Worm (Caenorhabditis elegans): ENCODE measurements around the gene dhps-1.
A peak's percentile ranks its signal among the peaks of the same experiment; 100 is the strongest.

dhps-1 gene

DNA sequence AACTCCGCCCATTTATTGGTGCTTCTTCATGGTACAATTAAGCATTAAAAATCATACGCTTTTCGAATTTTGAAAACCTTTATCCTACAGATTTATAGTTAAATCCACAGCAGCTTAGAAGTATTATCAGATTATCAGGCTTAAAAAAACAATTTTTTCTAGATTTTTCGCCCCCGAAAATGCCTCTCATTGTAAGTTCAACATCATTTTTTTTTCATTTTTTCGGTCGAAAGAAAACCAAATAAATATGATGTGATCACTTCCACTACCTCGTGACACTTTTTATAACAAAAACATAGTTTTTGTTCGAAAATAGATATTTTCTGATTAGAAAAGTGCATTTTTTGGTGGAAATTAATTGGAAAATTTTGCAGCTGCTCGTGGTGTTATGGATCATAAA, 48.3 kb downstream of the dhps-1 start:
- TF ChIP-seq pha-4 (tag; optimal IDR thresholded peaks at IDR 0.05) (peak; percentile 25), elt-3 (tag; optimal IDR thresholded peaks at IDR 0.05) (no peak)

- TF ChIP-seq lin-15B (tag; optimal IDR thresholded peaks at IDR 0.05), result peak; percentile 75
- peak; percentile 31 for TF ChIP-seq hmg-11 (tag; optimal IDR thresholded peaks at IDR 0.05)
- peak; percentile 64 for TF ChIP-seq nfya-1 (tag; optimal IDR thresholded peaks at IDR 0.05; ENCODE audit: insufficient read depth)
- TF ChIP-seq tbx-2 (tag; optimal IDR thresholded peaks at IDR 0.05), result peak; percentile 18
- no peak for TF ChIP-seq mdl-1 (tag; optimal IDR thresholded peaks at IDR 0.05)
- peak; percentile 57 for TF ChIP-seq elt-2 (tag; optimal IDR thresholded peaks at IDR 0.05)
- peak; percentile 52 for TF ChIP-seq nhr-43 (tag; optimal IDR thresholded peaks at IDR 0.05; ENCODE audit: poor library complexity, severe bottlenecking)
- TF ChIP-seq fkh-10 (GFP tag; optimal IDR thresholded peaks at IDR 0.05), result peak; percentile 47
- TF ChIP-seq snpc-4 (tag; optimal IDR thresholded peaks at IDR 0.05), result no peak
- no peak for TF ChIP-seq nhr-28 (tag; optimal IDR thresholded peaks at IDR 0.05)
- no peak for TF ChIP-seq daf-12 (tag; optimal IDR thresholded peaks at IDR 0.05)
- peak; percentile 22 for TF ChIP-seq pqm-1 (tag; optimal IDR thresholded peaks at IDR 0.05)
- peak; percentile 27 for TF ChIP-seq nhr-25 (tag; optimal IDR thresholded peaks at IDR 0.05)
- no peak for TF ChIP-seq R02D3.7 (tag; optimal IDR thresholded peaks at IDR 0.05)
- peak; percentile 82 for TF ChIP-seq egl-5 (tag; optimal IDR thresholded peaks at IDR 0.05)
- TF ChIP-seq lin-39 (tag; optimal IDR thresholded peaks at IDR 0.05), result peak; percentile 58
- no peak for TF ChIP-seq nhr-12 (tag; optimal IDR thresholded peaks at IDR 0.05)
- peak; percentile 57 for TF ChIP-seq pha-4 (tag; optimal IDR thresholded peaks at IDR 0.05)
- TF ChIP-seq jun-1 (tag; optimal IDR thresholded peaks at IDR 0.05), result no peak
- peak; percentile 63 for TF ChIP-seq nhr-23 (tag; optimal IDR thresholded peaks at IDR 0.05)
- peak; percentile 30 for TF ChIP-seq ama-1 (optimal IDR thresholded peaks at IDR 0.05)
- peak; percentile 12 for TF ChIP-seq nhr-11 (tag; optimal IDR thresholded peaks at IDR 0.05)
- TF ChIP-seq ceh-28 (tag; optimal IDR thresholded peaks at IDR 0.05), result peak; percentile 16
Observed at ce11 chrII:12042108-12042960, 49.5 kb downstream of the dhps-1 start, which contains the start of gene ippk-1. ippk-1 (plus strand) TSS chrII:12042910.

Data from whole organism, L3 larva.